Worm (Caenorhabditis elegans): ENCODE measurements around the gene F59B1.2.

DNA sequence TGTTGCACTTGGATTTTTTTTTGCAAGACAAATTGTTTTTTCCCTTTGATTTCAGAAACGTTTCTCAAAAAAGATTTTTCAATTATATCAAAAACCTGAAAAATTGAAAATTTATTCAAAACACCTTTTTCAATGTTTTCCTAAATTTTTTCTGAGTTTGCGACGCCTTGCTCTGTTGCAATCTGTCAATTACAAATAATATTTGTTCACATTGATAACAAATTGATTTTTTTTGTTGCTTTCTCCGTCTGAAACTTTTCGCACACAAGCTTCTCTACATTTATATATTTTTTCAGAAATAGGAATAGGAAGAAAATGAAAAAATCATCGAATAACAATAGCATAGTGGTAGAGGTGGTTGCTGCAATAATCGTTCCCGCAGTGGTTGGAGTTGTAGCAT lies 35.3 kb downstream of the F59B1.2 start, which contains the start of gene Y39H10B.2:
- TF ChIP-seq elt-2 (tag; optimal IDR thresholded peaks at IDR 0.05) (no peak), ets-4 (tag; optimal IDR thresholded peaks at IDR 0.05) (no peak), hlh-6 (tag; optimal IDR thresholded peaks at IDR 0.05) (no peak), pha-4 (tag; optimal IDR thresholded peaks at IDR 0.05) (no peak), fkh-10 (GFP tag; optimal IDR thresholded peaks at IDR 0.05) (no peak), nhr-232 (tag; optimal IDR thresholded peaks at IDR 0.05) (no peak), tbx-7 (tag; optimal IDR thresholded peaks at IDR 0.05) (no peak), pat-9 (tag; optimal IDR thresholded peaks at IDR 0.05) (no peak), C38D4.7 (GFP tag; optimal IDR thresholded peaks at IDR 0.05) (no peak), hlh-8 (tag; optimal IDR thresholded peaks at IDR 0.05) (no peak)

All from whole organism, late embryonic.